Worm (Caenorhabditis elegans) whole organism, young adult: ENCODE measurements around the gene scl-5.

ENCODE experiments used
- B0019.2 ChIP-seq: fragments of 200-800 bp; sonication (Bioruptor generic); conservative IDR thresholded peaks from 2 replicates; pipeline ENCODE4 v1.3.6; 2022; ENCODE audit warnings: missing genetic modification reagents, missing genetic modification characterization, missing compliant biosample characterization
- B0261.1 ChIP-seq: sonication (generic microtip); optimal IDR thresholded peaks from 2 replicates; lab custom pipeline; 2016; ENCODE audit warnings: mild to moderate bottlenecking, missing genetic modification characterization, moderate library complexity, missing compliant biosample characterization
- C06A6.2 ChIP-seq: fragments of 200-800 bp; sonication (Bioruptor generic); conservative IDR thresholded peaks from 2 replicates; pipeline ENCODE4 v1.3.6; 2022; ENCODE audit warnings: missing genetic modification characterization, missing compliant biosample characterization
- C17E4.6 ChIP-seq: fragments of 200-800 bp; sonication (Bioruptor generic); IDR thresholded peaks from 2 replicates; pipeline ENCODE4 v1.3.6; 2022; ENCODE audit warnings: missing genetic modification reagents, missing genetic modification characterization, missing compliant biosample characterization
- D2030.7 ChIP-seq: fragments of 200-800 bp; sonication (Bioruptor generic); IDR thresholded peaks from 2 replicates; pipeline ENCODE4 v1.3.6; 2022; ENCODE audit warnings: missing genetic modification reagents, missing genetic modification characterization, missing compliant biosample characterization
- F10E7.11 ChIP-seq: sonication (generic microtip); optimal IDR thresholded peaks from 2 replicates; lab custom pipeline; 2017; ENCODE audit warnings: mild to moderate bottlenecking, missing genetic modification characterization, moderate library complexity, missing compliant biosample characterization
- F22D6.2 ChIP-seq: sonication (generic microtip); optimal IDR thresholded peaks from 2 replicates; lab custom pipeline; 2016; ENCODE audit warnings: mild to moderate bottlenecking, missing genetic modification characterization, missing compliant biosample characterization
- F39B2.1 ChIP-seq: fragments of 200-800 bp; sonication (Bioruptor generic); IDR thresholded peaks from 2 replicates; pipeline ENCODE4 v1.3.6; 2022; ENCODE audit warnings: missing genetic modification reagents, missing genetic modification characterization, missing compliant biosample characterization
- F49E8.2 ChIP-seq: sonication (generic microtip); optimal IDR thresholded peaks from 3 replicates; lab custom pipeline; 2017; ENCODE audit warnings: missing genetic modification characterization, mild to moderate bottlenecking, missing compliant biosample characterization, antibody characterized with exemption, moderate library complexity; ENCODE audit not compliant: insufficient read depth
- F52B5.7 ChIP-seq: sonication (generic microtip); optimal IDR thresholded peaks from 2 replicates; lab custom pipeline; 2016; ENCODE audit warnings: mild to moderate bottlenecking, missing genetic modification characterization, missing compliant biosample characterization
- F57C9.4 ChIP-seq: sonication (generic microtip); optimal IDR thresholded peaks from 2 replicates; lab custom pipeline; 2017; ENCODE audit warnings: mild to moderate bottlenecking, missing genetic modification characterization, missing compliant biosample characterization
- Y53F4B.3 ChIP-seq: fragments of 200-800 bp; sonication (Bioruptor generic); IDR thresholded peaks from 2 replicates; pipeline ENCODE4 v1.3.6; 2022; ENCODE audit warnings: missing genetic modification reagents, missing genetic modification characterization, missing compliant biosample characterization
- Y53G8AR.9 ChIP-seq: fragments of 200-800 bp; sonication (Bioruptor generic); conservative IDR thresholded peaks from 2 replicates; pipeline ENCODE4 v1.3.6; 2022; ENCODE audit warnings: missing genetic modification reagents, missing genetic modification characterization, missing compliant biosample characterization
- akir-1 ChIP-seq: fragments of 200-800 bp; sonication (Bioruptor generic); optimal IDR thresholded peaks from 2 replicates; lab custom pipeline; 2018; ENCODE audit warnings: mild to moderate bottlenecking, missing genetic modification characterization, moderate library complexity, missing compliant biosample characterization
- ama-1 ChIP-seq, 3 experiments: fragments of 150-350 bp in 1 of 3; sonication (generic microtip) in 2 of 3; optimal IDR thresholded peaks; 2 replicates each; lab custom pipeline; 2014 to 2018; ENCODE audit warnings: missing biosample characterization in 2 of 3, missing genetic modification characterization in 2 of 3, missing genetic modification reagents in 2 of 3
- athp-1 ChIP-seq: sonication (generic microtip); optimal IDR thresholded peaks from 2 replicates; lab custom pipeline; 2017; ENCODE audit warnings: mild to moderate bottlenecking, missing genetic modification characterization, missing compliant biosample characterization
- ceh-27 ChIP-seq: fragments of 200-800 bp; sonication (Bioruptor generic); optimal IDR thresholded peaks from 2 replicates; lab custom pipeline; 2018; ENCODE audit warnings: mild to moderate bottlenecking, missing genetic modification characterization, moderate library complexity, missing compliant biosample characterization
- ceh-40 ChIP-seq: fragments of 200-800 bp; sonication (Bioruptor generic); IDR thresholded peaks from 2 replicates; pipeline ENCODE4 v1.3.6; 2022; ENCODE audit warnings: missing genetic modification characterization, missing compliant biosample characterization
- ceh-79 ChIP-seq: sonication (generic microtip); optimal IDR thresholded peaks from 2 replicates; lab custom pipeline; 2017; ENCODE audit warnings: mild to moderate bottlenecking, missing genetic modification characterization, missing compliant biosample characterization
- dpff-1 ChIP-seq: sonication (generic microtip); optimal IDR thresholded peaks from 2 replicates; lab custom pipeline; 2017; ENCODE audit warnings: mild to moderate bottlenecking, missing genetic modification characterization, missing compliant biosample characterization
- dpl-1 ChIP-seq: fragments of 150-350 bp; optimal IDR thresholded peaks from 2 replicates; lab custom pipeline; 2014; ENCODE audit warnings: missing biosample characterization, missing genetic modification reagents, missing genetic modification characterization
- efl-1 ChIP-seq: fragments of 150-350 bp; optimal IDR thresholded peaks from 2 replicates; lab custom pipeline; 2014; ENCODE audit warnings: missing biosample characterization, missing genetic modification reagents, missing genetic modification characterization
- egl-18 ChIP-seq: fragments of 200-800 bp; sonication (Bioruptor generic); IDR thresholded peaks from 2 replicates; pipeline ENCODE4 v1.3.6; 2022; ENCODE audit warnings: missing genetic modification reagents, missing genetic modification characterization, missing compliant biosample characterization
- gei-17 ChIP-seq: fragments of 200-800 bp; sonication (Bioruptor generic); optimal IDR thresholded peaks from 2 replicates; lab custom pipeline; 2018; ENCODE audit warnings: mild to moderate bottlenecking, missing genetic modification characterization, missing compliant biosample characterization
- him-1 ChIP-seq: sonication (generic microtip); optimal IDR thresholded peaks from 2 replicates; lab custom pipeline; 2016; ENCODE audit warnings: missing genotype, missing genetic modification reagents, missing genetic modification characterization, missing compliant biosample characterization
- hlh-26 ChIP-seq: fragments of 200-800 bp; sonication (Bioruptor generic); conservative IDR thresholded peaks from 2 replicates; pipeline ENCODE4 v1.3.6; 2022; ENCODE audit warnings: missing genetic modification reagents, missing genetic modification characterization, missing compliant biosample characterization
- lsy-27 ChIP-seq: sonication (generic microtip); optimal IDR thresholded peaks from 2 replicates; lab custom pipeline; 2017; ENCODE audit warnings: missing genetic modification characterization, mild to moderate bottlenecking, missing compliant biosample characterization, antibody characterized with exemption, missing genotype, borderline replicate concordance; ENCODE audit not compliant: insufficient read depth
- madf-3 ChIP-seq: fragments of 200-800 bp; sonication (Bioruptor generic); IDR thresholded peaks from 2 replicates; pipeline ENCODE4 v1.3.6; 2022; ENCODE audit warnings: missing genetic modification reagents, missing genetic modification characterization, missing compliant biosample characterization
- mcd-1 ChIP-seq: fragments of 200-800 bp; sonication (Bioruptor generic); IDR thresholded peaks from 2 replicates; pipeline ENCODE4 v1.3.6; 2022; ENCODE audit warnings: missing genetic modification reagents, missing genetic modification characterization, missing compliant biosample characterization
- nhr-120 ChIP-seq: fragments of 200-800 bp; sonication (Bioruptor generic); IDR thresholded peaks from 2 replicates; pipeline ENCODE4 v1.3.6; 2022; ENCODE audit warnings: missing genetic modification characterization, missing compliant biosample characterization
- nhr-179 ChIP-seq: sonication (generic microtip); optimal IDR thresholded peaks from 2 replicates; lab custom pipeline; 2016; ENCODE audit warnings: mild to moderate bottlenecking, missing genetic modification characterization, missing compliant biosample characterization
- nhr-27 ChIP-seq: fragments of 200-800 bp; sonication (Bioruptor generic); optimal IDR thresholded peaks from 2 replicates; lab custom pipeline; 2018; ENCODE audit warnings: mild to moderate bottlenecking, missing genetic modification characterization, moderate library complexity, missing compliant biosample characterization
- nhr-80 ChIP-seq: sonication (generic microtip); optimal IDR thresholded peaks from 2 replicates; lab custom pipeline; 2016; ENCODE audit warnings: missing genetic modification characterization, missing compliant biosample characterization
- nhr-90 ChIP-seq: sonication (generic microtip); optimal IDR thresholded peaks from 2 replicates; lab custom pipeline; 2016; ENCODE audit warnings: missing genotype, mild to moderate bottlenecking, missing genetic modification characterization, missing compliant biosample characterization
- pbrm-1 ChIP-seq: fragments of 200-800 bp; sonication (Bioruptor generic); IDR thresholded peaks from 2 replicates; pipeline ENCODE4 v1.3.6; 2022; ENCODE audit warnings: missing genetic modification reagents, missing genetic modification characterization, missing compliant biosample characterization
- pha-4 ChIP-seq: fragments of 150-350 bp; sonication (generic microtip); optimal IDR thresholded peaks from 2 replicates; lab custom pipeline; 2014; ENCODE audit warnings: missing biosample characterization, missing genetic modification reagents, missing genetic modification characterization
- rcor-1 ChIP-seq: fragments of 200-800 bp; sonication (Bioruptor generic); IDR thresholded peaks from 2 replicates; pipeline ENCODE4 v1.3.6; 2022; ENCODE audit warnings: missing genetic modification reagents, missing genetic modification characterization, missing compliant biosample characterization
- rec-8 ChIP-seq, 2 experiments: sonication (generic microtip); optimal IDR thresholded peaks; 2 replicates each; lab custom pipeline; 2016; ENCODE audit warnings: mild to moderate bottlenecking in 2 of 2, missing genetic modification characterization in 2 of 2, missing genetic modification reagents in 2 of 2, missing genotype in 2 of 2, missing biosample characterization in 1 of 2, missing compliant biosample characterization in 1 of 2, moderate library complexity in 1 of 2
- repo-1 ChIP-seq: sonication (generic microtip); optimal IDR thresholded peaks from 2 replicates; lab custom pipeline; 2017; ENCODE audit warnings: mild to moderate bottlenecking, missing genetic modification characterization, missing compliant biosample characterization
- snpc-1.3 ChIP-seq: sonication (generic microtip); optimal IDR thresholded peaks from 2 replicates; lab custom pipeline; 2017; ENCODE audit warnings: missing genetic modification characterization, mild to moderate bottlenecking, missing compliant biosample characterization, antibody characterized with exemption, moderate library complexity, missing genotype, missing genetic modification reagents; ENCODE audit not compliant: insufficient read depth
- snpc-3.4 ChIP-seq: sonication (generic microtip); optimal IDR thresholded peaks from 2 replicates; lab custom pipeline; 2017; ENCODE audit warnings: missing genetic modification characterization, mild to moderate bottlenecking, missing compliant biosample characterization, antibody characterized with exemption, moderate library complexity, missing genotype, missing genetic modification reagents
- somi-1 ChIP-seq: fragments of 200-800 bp; sonication (Bioruptor generic); optimal IDR thresholded peaks from 2 replicates; lab custom pipeline; 2018; ENCODE audit warnings: mild to moderate bottlenecking, missing genetic modification characterization, missing compliant biosample characterization
- tbp1 ChIP-seq: fragments of 200-800 bp; sonication (Bioruptor generic); optimal IDR thresholded peaks from 2 replicates; lab custom pipeline; 2018; ENCODE audit warnings: mild to moderate bottlenecking, missing genetic modification characterization, missing compliant biosample characterization
- tlf-1 ChIP-seq: fragments of 200-800 bp; sonication (Bioruptor generic); optimal IDR thresholded peaks from 2 replicates; lab custom pipeline; 2018; ENCODE audit warnings: mild to moderate bottlenecking, missing genetic modification characterization, missing compliant biosample characterization
- unc-62 ChIP-seq: fragments of 150-350 bp; optimal IDR thresholded peaks from 2 replicates; lab custom pipeline; 2014; ENCODE audit warnings: missing biosample characterization, missing genetic modification reagents, missing genetic modification characterization
- zim-3 ChIP-seq: sonication (generic microtip); optimal IDR thresholded peaks from 2 replicates; lab custom pipeline; 2017; ENCODE audit warnings: mild to moderate bottlenecking, missing genetic modification characterization, moderate library complexity, missing compliant biosample characterization
- ztf-18 ChIP-seq: sonication (generic microtip); optimal IDR thresholded peaks from 2 replicates; lab custom pipeline; 2016; ENCODE audit warnings: missing genotype, mild to moderate bottlenecking, missing genetic modification characterization, missing compliant biosample characterization
- ztf-26 ChIP-seq: sonication (generic microtip); optimal IDR thresholded peaks from 2 replicates; lab custom pipeline; 2017; ENCODE audit warnings: missing genetic modification characterization, missing compliant biosample characterization
- ztf-28 ChIP-seq: fragments of 200-800 bp; sonication (Bioruptor generic); IDR thresholded peaks from 2 replicates; pipeline ENCODE4 v1.3.6; 2022; ENCODE audit warnings: missing genetic modification reagents, missing genetic modification characterization, missing compliant biosample characterization

Gene scl-5

DNA sequence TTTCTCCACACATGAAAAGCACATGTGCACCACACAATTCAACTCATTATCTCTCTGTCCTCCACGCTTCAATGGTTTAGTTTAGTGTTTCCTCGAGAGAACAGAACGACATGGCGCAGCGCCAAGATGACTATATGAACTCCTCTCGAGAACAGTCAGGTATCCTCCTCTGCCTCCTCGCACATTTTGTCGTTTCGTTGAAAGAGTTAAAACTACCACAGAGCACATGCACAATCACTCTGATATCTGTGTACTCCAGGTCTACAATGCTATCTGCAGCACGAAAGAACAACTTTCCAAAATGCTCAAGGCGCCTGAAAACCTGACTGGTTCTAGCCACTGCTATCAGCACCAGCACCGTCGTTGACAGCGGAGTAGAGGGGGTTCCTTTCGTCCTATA, 37.1 kb upstream of the scl-5 start (continued):
- TF ChIP-seq C17E4.6 (no peak), unc-62 (GFP tag; lab: Kevin White, UChicago) (no peak), snpc-1.3 (tag; lab: Kevin White, UChicago) (no peak), pha-4 (tag; lab: Kevin White, UChicago) (no peak), dpl-1 (no peak), nhr-80 (tag; lab: Kevin White, UChicago) (peak; percentile 98), F22D6.2 (tag; lab: Kevin White, UChicago) (no peak), ztf-26 (tag; lab: Kevin White, UChicago) (no peak), somi-1 (no peak), F39B2.1 (GFP tag; lab: Robert Waterston, UW) (no peak), mcd-1 (no peak), zim-3 (no peak), F49E8.2 (tag; lab: Kevin White, UChicago) (no peak), hlh-26 (GFP tag; lab: Robert Waterston, UW) (no peak), D2030.7 (no peak), ztf-18 (tag; lab: Kevin White, UChicago) (no peak), nhr-120 (no peak), gei-17 (GFP tag; lab: Kevin White, UChicago) (no peak), tlf-1 (GFP tag; lab: Kevin White, UChicago) (peak; percentile 18), lsy-27 (tag; lab: Kevin White, UChicago) (no peak), efl-1 (GFP tag; lab: Kevin White, UChicago) (no peak), athp-1 (tag; lab: Kevin White, UChicago) (no peak), nhr-179 (tag; lab: Kevin White, UChicago) (no peak), B0261.1 (tag; lab: Kevin White, UChicago) (no peak), ceh-40 (GFP tag; lab: Robert Waterston, UW) (no peak), Y53F4B.3 (GFP tag; lab: Robert Waterston, UW) (no peak), rec-8 (tag; optimal IDR thresholded peaks at IDR 0.05; lab: Kevin White, UChicago) (no peak), ceh-79 (tag; lab: Kevin White, UChicago) (no peak), ztf-28 (GFP tag; lab: Robert Waterston, UW) (no peak), F57C9.4 (tag; lab: Kevin White, UChicago) (no peak), nhr-27 (no peak), ceh-27 (GFP tag; lab: Kevin White, UChicago) (no peak), him-1 (tag; lab: Kevin White, UChicago) (no peak), C06A6.2 (GFP tag; lab: Robert Waterston, UW) (no peak), egl-18 (no peak), repo-1 (tag; lab: Kevin White, UChicago) (no peak), F10E7.11 (no peak), pbrm-1 (GFP tag; lab: Robert Waterston, UW) (no peak), ama-1 (optimal IDR thresholded peaks at IDR 0.05; lab: Kevin White, UChicago) (no peak), ama-1 (GFP tag; optimal IDR thresholded peaks at IDR 0.05; lab: Kevin White, UChicago) (no peak), snpc-3.4 (no peak), nhr-90 (tag; lab: Kevin White, UChicago) (peak; percentile 49), Y53G8AR.9 (GFP tag; lab: Robert Waterston, UW) (no peak), tbp1 (GFP tag; lab: Kevin White, UChicago) (peak; percentile 23), dpff-1 (tag; lab: Kevin White, UChicago) (no peak), B0019.2 (GFP tag; lab: Robert Waterston, UW) (no peak), rcor-1 (GFP tag; lab: Robert Waterston, UW) (no peak), F52B5.7 (tag; lab: Kevin White, UChicago) (no peak), akir-1 (GFP tag; lab: Kevin White, UChicago) (no peak), madf-3 (no peak)
